Fruit fly (Drosophila melanogaster) whole organism, embryonic: Measurements from ENCODE around the gene CG14840.
A peak's percentile ranks its signal among the peaks of the same experiment; 100 is the strongest.

ENCODE experiments used
- B-H1 ChIP-seq: fragments of 200-800 bp; sonication (Bioruptor generic); IDR thresholded peaks from 3 replicates; pipeline ENCODE4 v1.3.6; 2022; ENCODE audit warnings: missing biosample characterization, missing genetic modification characterization
- BtbVII ChIP-seq: fragments of 200-800 bp; sonication (Bioruptor generic); optimal IDR thresholded peaks from 3 replicates; lab custom pipeline; 2017; ENCODE audit warnings: missing biosample characterization, mild to moderate bottlenecking, missing genetic modification characterization
- CG1024 ChIP-seq: fragments of 200-800 bp; sonication (Bioruptor generic); IDR thresholded peaks from 2 replicates; pipeline ENCODE4 v1.3.6; 2022; ENCODE audit warnings: missing biosample characterization, missing genetic modification characterization
- CG10462 ChIP-seq: fragments of 200-800 bp; sonication (Bioruptor generic); optimal IDR thresholded peaks from 2 replicates; lab custom pipeline; 2016; ENCODE audit warnings: missing biosample characterization, missing genetic modification characterization
- CG12659 ChIP-seq: fragments of 200-800 bp; sonication (Bioruptor generic); optimal IDR thresholded peaks from 3 replicates; lab custom pipeline; 2017; ENCODE audit warnings: mild to moderate bottlenecking, missing biosample characterization, missing genetic modification reagents, missing genetic modification characterization
- CG13624 ChIP-seq: fragments of 200-800 bp; sonication (Bioruptor generic); optimal IDR thresholded peaks from 2 replicates; lab custom pipeline; 2016; ENCODE audit warnings: missing biosample characterization, missing genetic modification characterization
- CG16779 ChIP-seq: fragments of 200-800 bp; sonication (Bioruptor generic); IDR thresholded peaks from 2 replicates; pipeline ENCODE4 v1.3.6; 2022; ENCODE audit warnings: missing biosample characterization, missing genetic modification characterization
- CG17328 ChIP-seq: fragments of 200-800 bp; sonication (Bioruptor generic); IDR thresholded peaks from 2 replicates; pipeline ENCODE4 v1.3.6; 2022; ENCODE audit warnings: missing biosample characterization, missing genetic modification characterization
- CG18011 ChIP-seq: fragments of 200-800 bp; sonication (Bioruptor generic); optimal IDR thresholded peaks from 2 replicates; lab custom pipeline; 2017; ENCODE audit warnings: missing biosample characterization, missing genetic modification characterization, mild to moderate bottlenecking, moderate library complexity, missing genotype
- CG2202 ChIP-seq: fragments of 200-800 bp; sonication (Bioruptor generic); optimal IDR thresholded peaks from 2 replicates; lab custom pipeline; 2018; ENCODE audit warnings: missing biosample characterization, mild to moderate bottlenecking, missing genetic modification characterization
- CG4424 ChIP-seq: fragments of 200-800 bp; sonication (Bioruptor generic); optimal IDR thresholded peaks from 3 replicates; lab custom pipeline; 2016; ENCODE audit warnings: missing biosample characterization, missing genetic modification characterization
- CG4730 ChIP-seq: fragments of 200-800 bp; sonication (Bioruptor generic); IDR thresholded peaks from 2 replicates; pipeline ENCODE4 v1.3.6; 2022; ENCODE audit warnings: missing biosample characterization, missing genetic modification characterization
- CG4854 ChIP-seq: fragments of 200-800 bp; sonication (Bioruptor generic); optimal IDR thresholded peaks from 2 replicates; lab custom pipeline; 2016; ENCODE audit warnings: missing biosample characterization, missing genetic modification characterization, inconsistent platforms
- CG6654 ChIP-seq: fragments of 200-800 bp; sonication (Bioruptor generic); optimal IDR thresholded peaks from 2 replicates; lab custom pipeline; 2017; ENCODE audit warnings: missing biosample characterization, mild to moderate bottlenecking, missing genetic modification characterization
- CG6689 ChIP-seq: fragments of 200-800 bp; sonication (Bioruptor generic); IDR thresholded peaks from 2 replicates; pipeline ENCODE4 v1.3.6; 2022; ENCODE audit warnings: missing biosample characterization, missing genetic modification characterization
- CG9215 ChIP-seq: fragments of 200-800 bp; sonication (Bioruptor generic); IDR thresholded peaks from 2 replicates; pipeline ENCODE4 v1.3.6; 2022; ENCODE audit warnings: missing biosample characterization, missing genetic modification characterization
- CHES-1-like ChIP-seq: fragments of 200-800 bp; sonication (Bioruptor generic); optimal IDR thresholded peaks from 2 replicates; lab custom pipeline; 2016; ENCODE audit warnings: missing biosample characterization, missing genetic modification characterization
- Fer2 ChIP-seq: fragments of 200-800 bp; sonication (Bioruptor generic); optimal IDR thresholded peaks from 2 replicates; lab custom pipeline; 2018; ENCODE audit warnings: missing biosample characterization, mild to moderate bottlenecking, missing genetic modification characterization, moderate library complexity
- Gug ChIP-seq: fragments of 200-800 bp; sonication (Bioruptor generic); IDR thresholded peaks from 4 replicates; pipeline ENCODE4 v1.3.6; 2022; ENCODE audit warnings: missing biosample characterization, missing genetic modification characterization
- H15 ChIP-seq: fragments of 200-800 bp; sonication (Bioruptor generic); IDR thresholded peaks from 3 replicates; pipeline ENCODE4 v1.3.6; 2022; ENCODE audit warnings: missing biosample characterization, missing genetic modification characterization
- HLH3B ChIP-seq: fragments of 200-800 bp; sonication (Bioruptor generic); IDR thresholded peaks from 2 replicates; pipeline ENCODE4 v1.3.6; 2022; ENCODE audit warnings: missing biosample characterization, missing genetic modification characterization
- HmgZ ChIP-seq: fragments of 200-800 bp; sonication (Bioruptor generic); optimal IDR thresholded peaks from 2 replicates; lab custom pipeline; 2018; ENCODE audit warnings: missing biosample characterization, mild to moderate bottlenecking, missing genetic modification characterization
- Hmr ChIP-seq: fragments of 200-800 bp; sonication (Bioruptor generic); optimal IDR thresholded peaks from 3 replicates; lab custom pipeline; 2017; ENCODE audit warnings: mild to moderate bottlenecking, missing biosample characterization, missing genetic modification reagents, missing genetic modification characterization
- Kr ChIP-seq: fragments of 200-800 bp; sonication (Bioruptor generic); optimal IDR thresholded peaks from 2 replicates; lab custom pipeline; 2017; ENCODE audit warnings: missing biosample characterization, mild to moderate bottlenecking, missing genetic modification characterization
- MTF-1 ChIP-seq: fragments of 200-800 bp; sonication (Bioruptor generic); optimal IDR thresholded peaks from 2 replicates; lab custom pipeline; 2018; ENCODE audit warnings: missing biosample characterization, mild to moderate bottlenecking, missing genetic modification characterization, borderline replicate concordance
- Mrtf ChIP-seq: fragments of 200-800 bp; sonication (Bioruptor generic); IDR thresholded peaks from 3 replicates; pipeline ENCODE4 v1.3.6; 2022; ENCODE audit warnings: missing biosample characterization, missing genetic modification characterization
- NFAT ChIP-seq: fragments of 200-800 bp; sonication (Bioruptor generic); IDR thresholded peaks from 2 replicates; pipeline ENCODE4 v1.3.6; 2022; ENCODE audit warnings: missing biosample characterization, missing genetic modification characterization
- Sin3A ChIP-seq: fragments of >200 bp; optimal IDR thresholded peaks from 2 replicates; lab custom pipeline; 2018
- ato ChIP-seq: fragments of 200-800 bp; sonication (Bioruptor generic); IDR thresholded peaks from 2 replicates; pipeline ENCODE4 v1.3.6; 2022; ENCODE audit warnings: missing biosample characterization, missing genetic modification characterization; ENCODE audit not compliant: partially characterized antibody
- bowl ChIP-seq: fragments of 200-800 bp; sonication (Bioruptor generic); IDR thresholded peaks from 2 replicates; pipeline ENCODE4 v1.3.6; 2022; ENCODE audit warnings: missing biosample characterization, missing genetic modification characterization
- bsh ChIP-seq, 2 experiments: fragments of 200-800 bp; sonication (Bioruptor generic); optimal IDR thresholded peaks; 2 replicates each; lab custom pipeline; 2017 to 2018; ENCODE audit warnings: mild to moderate bottlenecking in 2 of 2, missing biosample characterization in 2 of 2, missing genetic modification characterization in 2 of 2, moderate library complexity in 1 of 2
- cas ChIP-seq: fragments of 200-800 bp; sonication (Bioruptor generic); IDR thresholded peaks from 2 replicates; pipeline ENCODE4 v1.3.6; 2022; ENCODE audit warnings: missing biosample characterization, missing genetic modification characterization
- crol ChIP-seq: fragments of 200-800 bp; sonication (Bioruptor generic); IDR thresholded peaks from 2 replicates; pipeline ENCODE4 v1.3.6; 2022; ENCODE audit warnings: missing biosample characterization, missing genetic modification characterization
- fd102C ChIP-seq: fragments of 200-800 bp; sonication (Bioruptor generic); optimal IDR thresholded peaks from 2 replicates; lab custom pipeline; 2018; ENCODE audit warnings: missing biosample characterization, mild to moderate bottlenecking, missing genetic modification characterization, moderate library complexity
- gro ChIP-seq: fragments of 200-800 bp; sonication (Bioruptor generic); optimal IDR thresholded peaks from 2 replicates; lab custom pipeline; 2016; ENCODE audit warnings: missing biosample characterization, missing genetic modification characterization
- lbe ChIP-seq: fragments of 200-800 bp; sonication (Bioruptor generic); optimal IDR thresholded peaks from 2 replicates; lab custom pipeline; 2016; ENCODE audit warnings: missing biosample characterization, mild to moderate bottlenecking, missing genetic modification characterization
- ranshi ChIP-seq: fragments of 200-800 bp; sonication (Bioruptor generic); IDR thresholded peaks from 2 replicates; pipeline ENCODE4 v1.3.6; 2022; ENCODE audit warnings: missing biosample characterization, missing genetic modification characterization
- sc ChIP-seq, 3 experiments: fragments of >200 bp in 2 of 3; fragments of 200-800 bp in 1 of 3; sonication (Bioruptor generic) in 1 of 3; optimal IDR thresholded peaks; 2 replicates in 2 of 3; 3 replicates in 1 of 3; lab custom pipeline; 2017; ENCODE audit warnings: mild to moderate bottlenecking in 1 of 3, missing biosample characterization in 1 of 3, missing genetic modification characterization in 1 of 3, missing genetic modification reagents in 1 of 3
- vfl ChIP-seq: fragments of 200-800 bp; sonication (Bioruptor generic); optimal IDR thresholded peaks from 2 replicates; lab custom pipeline; 2016; ENCODE audit warnings: missing biosample characterization, missing genetic modification characterization
- zfh2 ChIP-seq: fragments of 200-800 bp; sonication (Bioruptor generic); optimal IDR thresholded peaks from 2 replicates; lab custom pipeline; 2016; ENCODE audit warnings: missing biosample characterization, missing genetic modification characterization

CG14840 gene

DNA sequence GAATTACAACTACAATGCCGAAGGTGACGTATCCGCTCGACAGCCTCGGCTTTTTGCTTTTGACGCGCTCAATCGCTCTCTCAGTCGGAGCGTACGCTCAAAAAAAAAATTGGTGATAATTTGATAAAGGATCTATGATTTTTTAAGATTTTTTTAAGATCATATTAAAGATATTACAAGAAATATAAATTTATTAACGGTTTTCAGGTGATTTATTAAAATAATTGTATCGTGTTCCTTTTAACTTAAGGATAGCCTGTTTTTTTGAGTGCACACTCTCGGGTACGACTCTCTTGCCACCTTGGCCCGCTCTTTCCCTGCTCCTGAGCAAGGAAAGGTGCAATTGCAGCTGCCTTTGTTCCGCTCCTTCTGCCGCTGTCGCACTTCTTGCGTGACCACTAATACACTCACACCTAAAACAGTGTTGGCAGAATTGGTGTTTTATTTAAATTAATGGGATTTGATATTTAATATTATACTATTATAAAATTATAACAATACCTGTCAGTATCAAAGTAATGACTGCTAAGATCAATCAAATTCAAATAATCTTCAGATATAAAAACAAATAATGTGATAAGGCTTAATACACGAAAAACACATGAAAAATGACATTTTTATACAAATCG lies 17.0 kb upstream of the CG14840 start (continued):
- TF ChIP-seq Mrtf (GFP tag; lab: Robert Waterston, UW) (peak; percentile 66; the same call in 2 of the 3 replicates), ranshi (peak; percentile 80), Fer2 (tag; lab: Kevin White, UChicago) (no peak), CG10462 (GFP tag; lab: Kevin White, UChicago) (peak; percentile 72), BtbVII (GFP tag; lab: Kevin White, UChicago) (peak; percentile 50), HLH3B (peak; percentile 81), ato (GFP tag; lab: Robert Waterston, UW) (no peak), H15 (GFP tag; lab: Robert Waterston, UW) (peak; percentile 80), cas (GFP tag; lab: Robert Waterston, UW) (0 out of 2 replicates have a peak, but pooled peaks have one; percentile 20), B-H1 (GFP tag; lab: Robert Waterston, UW) (peak; percentile 72; the same call in 2 of the 3 replicates), CG6689 (GFP tag; lab: Robert Waterston, UW) (peak; percentile 91), crol (GFP tag; lab: Robert Waterston, UW) (peak; percentile 56), gro (GFP tag; lab: Kevin White, UChicago) (no peak), CG13624 (GFP tag; lab: Kevin White, UChicago) (no peak), CG17328 (GFP tag; lab: Robert Waterston, UW) (peak; percentile 91), lbe (GFP tag; lab: Kevin White, UChicago) (peak; percentile 94), fd102C (GFP tag; lab: Kevin White, UChicago) (peak; percentile 94), CG12659 (GFP tag; lab: Kevin White, UChicago) (peak; percentile 65), NFAT (GFP tag; lab: Robert Waterston, UW) (peak; percentile 40; the same call in 1 of the 2 replicates), CG4424 (peak; percentile 79), CG2202 (tag; lab: Kevin White, UChicago) (peak; percentile 78), CG1024 (GFP tag; lab: Robert Waterston, UW) (peak; percentile 70; the same call in 1 of the 2 replicates), CG18011 (GFP tag; lab: Kevin White, UChicago) (peak; percentile 33), HmgZ (tag; lab: Kevin White, UChicago) (peak; percentile 64), Kr (peak; percentile 79), CG9215 (GFP tag; lab: Robert Waterston, UW) (peak; percentile 74), bowl (GFP tag; lab: Robert Waterston, UW) (peak; percentile 61; the same call in 1 of the 2 replicates), MTF-1 (peak; percentile 46), CG4730 (peak; percentile 68), sc (optimal IDR thresholded peaks at IDR 0.05; lab: Kevin White, UChicago) (no peak), sc (GFP tag; optimal IDR thresholded peaks at IDR 0.05; lab: Kevin White, UChicago) (no peak), zfh2 (GFP tag; lab: Kevin White, UChicago) (peak; percentile 9), bsh (GFP tag; optimal IDR thresholded peaks at IDR 0.05; lab: Kevin White, UChicago) (peak; percentile 79 to 94), vfl (GFP tag; lab: Kevin White, UChicago) (peak; percentile 46), CG4854 (GFP tag; lab: Kevin White, UChicago) (no peak), Sin3A (lab: Kevin White, UChicago) (no peak), CHES-1-like (GFP tag; lab: Kevin White, UChicago) (no peak), CG6654 (no peak), Hmr (GFP tag; lab: Kevin White, UChicago) (peak; percentile 86), CG16779 (GFP tag; lab: Robert Waterston, UW) (no peak), Gug (peak; percentile 65; the same call in 3 of the 4 replicates)
